Worm (Caenorhabditis elegans): Measurements from ENCODE around the gene rha-2.

Gene rha-2

ce11 chrIII:8621982-8622381 lies 7.6 kb upstream of the rha-2 start:
- no peak for TF ChIP-seq jun-1 (tag; optimal IDR thresholded peaks at IDR 0.05)
- TF ChIP-seq fkh-2 (tag; optimal IDR thresholded peaks at IDR 0.05) = no peak
- no peak for TF ChIP-seq pha-4 (tag; optimal IDR thresholded peaks at IDR 0.05)
- no peak for TF ChIP-seq R02D3.7 (tag; optimal IDR thresholded peaks at IDR 0.05)
- no peak for TF ChIP-seq nhr-43 (tag; optimal IDR thresholded peaks at IDR 0.05; ENCODE audit: poor library complexity, severe bottlenecking)
- TF ChIP-seq mml-1 (tag; optimal IDR thresholded peaks at IDR 0.05) = no peak
- TF ChIP-seq ceh-9 (tag; optimal IDR thresholded peaks at IDR 0.05) = no peak
- TF ChIP-seq fkh-10 (GFP tag; optimal IDR thresholded peaks at IDR 0.05) = no peak
- no peak for TF ChIP-seq ceh-82 (tag; optimal IDR thresholded peaks at IDR 0.05)
- no peak for TF ChIP-seq nhr-23 (tag; optimal IDR thresholded peaks at IDR 0.05)
- no peak for TF ChIP-seq lin-39 (tag; optimal IDR thresholded peaks at IDR 0.05)
- no peak for TF ChIP-seq tbx-2 (tag; optimal IDR thresholded peaks at IDR 0.05)
- no peak for TF ChIP-seq ZK546.5 (tag; optimal IDR thresholded peaks at IDR 0.05)
- no peak for TF ChIP-seq hmg-11 (tag; optimal IDR thresholded peaks at IDR 0.05)
- no peak for TF ChIP-seq ceh-28 (tag; optimal IDR thresholded peaks at IDR 0.05)

ce11 chrIII:8621002-8621401 lies 6.6 kb upstream of the rha-2 start:
- TF ChIP-seq nhr-43 (tag; optimal IDR thresholded peaks at IDR 0.05; ENCODE audit: poor library complexity, severe bottlenecking) (no peak), nhr-25 (tag; optimal IDR thresholded peaks at IDR 0.05) (peak; percentile 42), ceh-82 (tag; optimal IDR thresholded peaks at IDR 0.05) (no peak), nhr-77 (tag; optimal IDR thresholded peaks at IDR 0.05) (no peak), fos-1 (tag; optimal IDR thresholded peaks at IDR 0.05) (no peak), lin-39 (tag; optimal IDR thresholded peaks at IDR 0.05) (no peak), nhr-76 (tag; optimal IDR thresholded peaks at IDR 0.05) (no peak), zag-1 (tag; optimal IDR thresholded peaks at IDR 0.05) (no peak), pha-4 (tag; optimal IDR thresholded peaks at IDR 0.05) (no peak), unc-62 (GFP tag; optimal IDR thresholded peaks at IDR 0.05) (no peak), elt-1 (tag; optimal IDR thresholded peaks at IDR 0.05) (peak; percentile 94), skn-1 (tag; optimal IDR thresholded peaks at IDR 0.05) (no peak), ztf-11 (tag; optimal IDR thresholded peaks at IDR 0.05) (no peak), nfya-1 (tag; optimal IDR thresholded peaks at IDR 0.05; ENCODE audit: insufficient read depth) (peak; percentile 87), nhr-23 (tag; optimal IDR thresholded peaks at IDR 0.05) (peak; percentile 30)

- TF ChIP-seq elt-2 (tag; optimal IDR thresholded peaks at IDR 0.05) (no peak), mdl-1 (tag; optimal IDR thresholded peaks at IDR 0.05) (no peak), snpc-4 (tag; optimal IDR thresholded peaks at IDR 0.05) (no peak), nhr-11 (tag; optimal IDR thresholded peaks at IDR 0.05) (no peak), ceh-82 (tag; optimal IDR thresholded peaks at IDR 0.05) (no peak), nhr-76 (tag; optimal IDR thresholded peaks at IDR 0.05) (no peak), R02D3.7 (tag; optimal IDR thresholded peaks at IDR 0.05) (no peak)
Observed at ce11 chrIII:8620259-8620658, 5.9 kb upstream of the rha-2 start.

- TF ChIP-seq nhr-77 (tag; optimal IDR thresholded peaks at IDR 0.05) (no peak), sea-2 (GFP tag; optimal IDR thresholded peaks at IDR 0.05) (no peak), fkh-2 (tag; optimal IDR thresholded peaks at IDR 0.05) (no peak), elt-3 (tag; optimal IDR thresholded peaks at IDR 0.05) (no peak), elt-2 (tag; optimal IDR thresholded peaks at IDR 0.05) (no peak), mdl-1 (tag; optimal IDR thresholded peaks at IDR 0.05) (no peak), mml-1 (tag; optimal IDR thresholded peaks at IDR 0.05) (no peak), pha-4 (tag; optimal IDR thresholded peaks at IDR 0.05) (no peak), ceh-16 (tag; optimal IDR thresholded peaks at IDR 0.05) (no peak), egl-27 (tag; optimal IDR thresholded peaks at IDR 0.05) (no peak), R02D3.7 (tag; optimal IDR thresholded peaks at IDR 0.05) (no peak), zag-1 (tag; optimal IDR thresholded peaks at IDR 0.05) (no peak), ceh-9 (tag; optimal IDR thresholded peaks at IDR 0.05) (no peak), fos-1 (tag; optimal IDR thresholded peaks at IDR 0.05) (no peak), aly-2 (tag; optimal IDR thresholded peaks at IDR 0.05) (no peak), ztf-11 (tag; optimal IDR thresholded peaks at IDR 0.05) (no peak), nhr-237 (tag; optimal IDR thresholded peaks at IDR 0.05) (no peak)
Observed at ce11 chrIII:8618412-8618960, 4.1 kb upstream of the rha-2 start, which contains the start of gene C13G5.2. C13G5.2 (minus strand) TSS chrIII:8618462.

Measured in whole organism, L3 larva.